Fruit fly (Drosophila melanogaster): ENCODE results near the gene CG13855.
A peak's percentile ranks its signal among the peaks of the same experiment; 100 is the strongest.

Gene CG13855

DNA sequence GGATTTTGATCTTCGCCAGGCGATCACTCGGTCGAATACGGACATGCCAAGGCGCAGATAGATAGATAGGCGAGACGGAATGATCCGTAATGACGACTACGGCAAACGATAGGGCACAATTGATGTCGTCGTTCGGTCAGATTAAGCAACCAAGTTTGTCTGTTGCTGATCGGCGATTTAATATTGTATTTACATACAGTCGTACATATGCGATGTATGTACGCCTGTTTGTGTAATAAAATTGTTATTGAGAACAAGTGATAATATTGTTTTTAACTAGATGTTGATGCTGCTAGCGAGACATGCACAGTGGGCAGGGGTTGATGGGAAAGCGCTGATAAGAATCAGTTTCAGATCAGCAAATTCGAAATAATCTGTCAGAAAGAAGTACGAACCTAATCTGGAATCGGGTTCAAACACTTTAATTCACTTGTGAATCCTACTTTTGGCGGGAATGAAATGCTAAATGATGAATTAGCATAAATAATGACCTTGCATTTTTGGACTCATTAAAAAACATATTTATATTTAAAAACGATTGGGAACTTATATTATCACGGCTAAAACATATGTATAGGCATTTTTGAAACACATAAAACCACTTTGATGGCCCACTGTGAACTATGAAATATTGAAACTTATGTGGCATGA lies 49.7 kb downstream of the CG13855 start (continued):
- peak; percentile 33 for TF ChIP-seq CG2678 (tag; optimal IDR thresholded peaks at IDR 0.05)
- no peak for TF ChIP-seq emc (GFP tag; optimal IDR thresholded peaks at IDR 0.05)
- no peak for TF ChIP-seq prd (optimal IDR thresholded peaks at IDR 0.05)
- TF ChIP-seq prd (GFP tag; IDR thresholded peaks at IDR 0.05) = peak; percentile 30; the same call in 1 of the 3 replicates
- peak; percentile 20 for TF ChIP-seq nmo (GFP tag; optimal IDR thresholded peaks at IDR 0.05)
- TF ChIP-seq gem (tag; optimal IDR thresholded peaks at IDR 0.05) = peak; percentile 46
- TF ChIP-seq CG18599 (GFP tag; optimal IDR thresholded peaks at IDR 0.05) = peak; percentile 9
- TF ChIP-seq Ets65A (GFP tag) = peak; percentile 90
- TF ChIP-seq sc (optimal IDR thresholded peaks at IDR 0.05) = no peak
- TF ChIP-seq sc (GFP tag; optimal IDR thresholded peaks at IDR 0.05) = no peak
- peak; percentile 7 for TF ChIP-seq Sox102F (GFP tag; optimal IDR thresholded peaks at IDR 0.05)
- TF ChIP-seq CG15479 (GFP tag; optimal IDR thresholded peaks at IDR 0.05) = no peak
- TF ChIP-seq CG3163 (GFP tag; optimal IDR thresholded peaks at IDR 0.05) = no peak
- TF ChIP-seq Fer1 (GFP tag; optimal IDR thresholded peaks at IDR 0.05) = no peak
- peak; percentile 15 for TF ChIP-seq CG9727 (GFP tag; optimal IDR thresholded peaks at IDR 0.05)
- TF ChIP-seq sens (GFP tag) = peak; percentile 66
- no peak for TF ChIP-seq CG11398 (GFP tag; optimal IDR thresholded peaks at IDR 0.05)
- TF ChIP-seq CG7839 (tag; optimal IDR thresholded peaks at IDR 0.05) = peak; percentile 37
- peak; percentile 26 for TF ChIP-seq phol (tag; optimal IDR thresholded peaks at IDR 0.05)
- TF ChIP-seq CG9817 (tag; optimal IDR thresholded peaks at IDR 0.05) = no peak
- no peak for TF ChIP-seq CG12744 (GFP tag; optimal IDR thresholded peaks at IDR 0.05)
- TF ChIP-seq Tbp (GFP tag; optimal IDR thresholded peaks at IDR 0.05) = no peak
- TF ChIP-seq Stat92E (GFP tag; optimal IDR thresholded peaks at IDR 0.05) = no peak
- no peak for TF ChIP-seq dm (GFP tag; optimal IDR thresholded peaks at IDR 0.05)
- TF ChIP-seq ash1 (GFP tag; optimal IDR thresholded peaks at IDR 0.05) = no peak
- peak; percentile 6 for TF ChIP-seq CG16815 (GFP tag; optimal IDR thresholded peaks at IDR 0.05)
- no peak for TF ChIP-seq CG17829 (tag; optimal IDR thresholded peaks at IDR 0.05)
- no peak for TF ChIP-seq CG31365 (tag; optimal IDR thresholded peaks at IDR 0.05)
- no peak for TF ChIP-seq CG11456 (GFP tag; IDR thresholded peaks at IDR 0.05)
- no peak for TF ChIP-seq nerfin-1 (tag; optimal IDR thresholded peaks at IDR 0.05)
- no peak for TF ChIP-seq CG9609 (GFP tag; optimal IDR thresholded peaks at IDR 0.05)
- no peak for TF ChIP-seq NK7.1 (GFP tag; optimal IDR thresholded peaks at IDR 0.05)
- TF ChIP-seq pum (GFP tag; optimal IDR thresholded peaks at IDR 0.05) = no peak
- TF ChIP-seq Meics (GFP tag; optimal IDR thresholded peaks at IDR 0.05) = no peak
- no peak for TF ChIP-seq fd3F (GFP tag; optimal IDR thresholded peaks at IDR 0.05)
- peak; percentile 14 for TF ChIP-seq CoRest (tag; optimal IDR thresholded peaks at IDR 0.05)
- TF ChIP-seq pzg (GFP tag; optimal IDR thresholded peaks at IDR 0.05) = no peak
- peak; percentile 4 for TF ChIP-seq CG2712 (tag; optimal IDR thresholded peaks at IDR 0.05)
- peak; percentile 25 for TF ChIP-seq CG7556 (GFP tag; optimal IDR thresholded peaks at IDR 0.05)
- TF ChIP-seq ftz-f1 (GFP tag; optimal IDR thresholded peaks at IDR 0.05) = no peak
- peak; percentile 12 for TF ChIP-seq bcd (GFP tag; optimal IDR thresholded peaks at IDR 0.05)
- TF ChIP-seq CG4730 (GFP tag; IDR thresholded peaks at IDR 0.05) = no peak
- TF ChIP-seq ci (GFP tag; IDR thresholded peaks at IDR 0.05) = no peak
- no peak for TF ChIP-seq slou (GFP tag; optimal IDR thresholded peaks at IDR 0.05)
- peak; percentile 6 for TF ChIP-seq grau (tag; optimal IDR thresholded peaks at IDR 0.05)
- TF ChIP-seq H2.0 (GFP tag; IDR thresholded peaks at IDR 0.05) = no peak
- no peak for TF ChIP-seq CG4854 (GFP tag; optimal IDR thresholded peaks at IDR 0.05)
- no peak for TF ChIP-seq Dek (tag; optimal IDR thresholded peaks at IDR 0.05)
- TF ChIP-seq CG13296 (GFP tag; optimal IDR thresholded peaks at IDR 0.05) = peak; percentile 1
- TF ChIP-seq Opbp (GFP tag; IDR thresholded peaks at IDR 0.05; ENCODE audit: partially characterized antibody) = no peak
- no peak for TF ChIP-seq hth (optimal IDR thresholded peaks at IDR 0.05)
